Fruit fly (Drosophila melanogaster) whole organism, pupa: ENCODE data around the gene tai.
A peak's percentile ranks its signal among the peaks of the same experiment; 100 is the strongest.

Experiments
- CG10348 ChIP-seq: fragments of 200-800 bp; sonication (Bioruptor generic); IDR thresholded peaks from 2 replicates; pipeline ENCODE4 v1.3.6; 2022; ENCODE audit warnings: missing biosample characterization, missing genetic modification characterization
- CG12605 ChIP-seq: fragments of 200-800 bp; sonication (Bioruptor generic); IDR thresholded peaks from 2 replicates; pipeline ENCODE4 v1.3.6; 2022; ENCODE audit warnings: missing biosample characterization, missing genetic modification characterization
- CG13204 ChIP-seq: fragments of 200-800 bp; sonication (Bioruptor generic); optimal IDR thresholded peaks from 2 replicates; lab custom pipeline; 2018; ENCODE audit warnings: missing biosample characterization, mild to moderate bottlenecking, missing genetic modification characterization, moderate library complexity
- CG14655 ChIP-seq: fragments of 200-800 bp; sonication (Bioruptor generic); optimal IDR thresholded peaks from 3 replicates; lab custom pipeline; 2017; ENCODE audit warnings: mild to moderate bottlenecking, missing biosample characterization, missing genetic modification reagents, missing genetic modification characterization
- CG15710 ChIP-seq: fragments of 200-800 bp; sonication (Bioruptor generic); optimal IDR thresholded peaks from 2 replicates; lab custom pipeline; 2018; ENCODE audit warnings: missing biosample characterization, mild to moderate bottlenecking, missing genetic modification characterization, moderate library complexity
- CG17806 ChIP-seq: fragments of 200-800 bp; sonication (Bioruptor generic); optimal IDR thresholded peaks from 2 replicates; lab custom pipeline; 2018; ENCODE audit warnings: missing biosample characterization, mild to moderate bottlenecking, missing genetic modification characterization, moderate library complexity
- CG32121 ChIP-seq: fragments of 200-800 bp; sonication (Bioruptor generic); IDR thresholded peaks from 2 replicates; pipeline ENCODE4 v1.3.6; 2022; ENCODE audit warnings: missing biosample characterization, missing genetic modification characterization
- CG34367 ChIP-seq: fragments of 200-800 bp; sonication (Bioruptor generic); optimal IDR thresholded peaks from 2 replicates; lab custom pipeline; 2018; ENCODE audit warnings: missing biosample characterization, mild to moderate bottlenecking, missing genetic modification characterization
- CG4496 ChIP-seq: fragments of 200-800 bp; sonication (Bioruptor generic); IDR thresholded peaks from 3 replicates; pipeline ENCODE4 v1.3.6; 2022; ENCODE audit warnings: missing biosample characterization, missing genetic modification characterization
- CG8159 ChIP-seq: fragments of 200-800 bp; sonication (Bioruptor generic); optimal IDR thresholded peaks from 3 replicates; lab custom pipeline; 2018; ENCODE audit warnings: missing biosample characterization, mild to moderate bottlenecking, missing genetic modification characterization, moderate library complexity
- CG8301 ChIP-seq: fragments of 200-800 bp; sonication (Bioruptor generic); optimal IDR thresholded peaks from 2 replicates; lab custom pipeline; 2018; ENCODE audit warnings: missing biosample characterization, mild to moderate bottlenecking, missing genetic modification characterization
- CG9948 ChIP-seq: fragments of 200-800 bp; sonication (Bioruptor generic); optimal IDR thresholded peaks from 2 replicates; lab custom pipeline; 2018; ENCODE audit warnings: missing biosample characterization, mild to moderate bottlenecking, missing genetic modification characterization, moderate library complexity
- D1 ChIP-seq: fragments of 200-800 bp; sonication (Bioruptor generic); optimal IDR thresholded peaks from 2 replicates; lab custom pipeline; 2018; ENCODE audit warnings: missing biosample characterization, mild to moderate bottlenecking, missing genetic modification characterization, moderate library complexity
- EcR ChIP-seq: fragments of 200-800 bp; sonication (Bioruptor generic); optimal IDR thresholded peaks from 3 replicates; lab custom pipeline; 2019; ENCODE audit warnings: missing biosample characterization, missing genetic modification characterization, mild to moderate bottlenecking, moderate library complexity, missing genetic modification reagents
- Ets98B ChIP-seq: fragments of 200-800 bp; sonication (Bioruptor generic); IDR thresholded peaks from 2 replicates; pipeline ENCODE4 v1.3.6; 2022; ENCODE audit warnings: missing biosample characterization, missing genetic modification characterization
- Pif1A ChIP-seq: fragments of 200-800 bp; sonication (Bioruptor generic); optimal IDR thresholded peaks from 3 replicates; lab custom pipeline; 2016; ENCODE audit warnings: missing biosample characterization, missing genetic modification characterization
- Pif1B ChIP-seq: fragments of 200-800 bp; sonication (Bioruptor generic); optimal IDR thresholded peaks from 3 replicates; lab custom pipeline; 2016; ENCODE audit warnings: missing biosample characterization, missing genetic modification characterization
- Snoo ChIP-seq: fragments of 200-800 bp; sonication (Bioruptor generic); optimal IDR thresholded peaks from 3 replicates; lab custom pipeline; 2017; ENCODE audit warnings: missing biosample characterization, mild to moderate bottlenecking, missing genetic modification characterization, inconsistent platforms
- fd96Ca ChIP-seq: fragments of 200-800 bp; sonication (Bioruptor generic); IDR thresholded peaks from 3 replicates; pipeline ENCODE4 v1.3.6; 2022; ENCODE audit warnings: missing biosample characterization, missing genetic modification characterization
- gl ChIP-seq: fragments of 200-800 bp; sonication (Bioruptor generic); optimal IDR thresholded peaks from 2 replicates; lab custom pipeline; 2018; ENCODE audit warnings: missing biosample characterization, mild to moderate bottlenecking, missing genetic modification characterization
- rn ChIP-seq: fragments of 200-800 bp; sonication (Bioruptor generic); IDR thresholded peaks from 2 replicates; pipeline ENCODE4 v1.3.6; 2022; ENCODE audit warnings: missing biosample characterization, missing genetic modification characterization

Gene tai

DNA sequence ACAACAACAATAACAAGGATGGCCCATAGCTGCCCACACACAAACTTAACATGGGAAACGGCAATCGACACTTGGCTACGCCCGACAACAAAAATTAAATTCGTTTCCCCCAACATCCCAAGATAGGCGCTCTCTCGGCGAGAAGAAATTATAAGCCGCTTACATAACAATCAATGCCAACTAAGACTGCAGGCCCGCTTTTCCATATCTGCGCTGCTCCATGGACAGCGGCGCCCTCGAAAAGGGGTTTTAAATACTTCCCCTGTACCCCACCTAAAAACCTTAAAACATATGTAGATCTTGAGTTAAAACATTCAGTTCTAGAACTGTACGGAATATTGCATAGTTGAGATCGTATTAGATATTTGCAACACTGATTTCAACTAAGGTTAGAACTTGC lies 28.1 kb downstream of the tai start:
- TF ChIP-seq CG34367 (tag; lab: Kevin White, UChicago): no peak
- peak; percentile 19 for TF ChIP-seq CG14655 (GFP tag; lab: Kevin White, UChicago)

DNA sequence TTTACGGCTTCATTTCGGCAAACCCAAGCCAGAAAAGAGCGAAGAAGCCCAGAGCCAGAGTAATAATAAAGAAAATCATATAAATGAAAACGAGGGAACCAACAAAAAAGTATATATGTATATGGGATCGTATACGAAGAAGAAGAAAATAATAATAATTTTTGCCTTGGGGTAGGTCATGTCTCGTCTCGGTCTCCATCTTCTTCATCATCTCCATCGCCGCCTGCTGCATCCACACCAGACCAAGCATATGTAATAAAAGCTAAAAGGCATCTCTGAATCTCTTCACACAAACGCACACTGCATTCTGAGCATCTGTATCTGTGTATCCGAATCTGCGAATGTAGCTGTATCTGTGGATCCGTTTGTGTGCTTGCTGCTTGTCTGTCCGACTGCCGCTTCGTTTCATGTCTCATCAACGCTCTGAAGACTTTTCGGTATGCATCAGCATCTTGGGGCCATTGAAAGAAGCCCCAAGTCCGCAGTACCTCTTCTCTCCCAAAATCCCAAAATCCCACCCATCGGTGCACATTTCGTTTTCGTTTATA lies 31.8 kb downstream of the tai start:
- TF ChIP-seq CG13204 (GFP tag; lab: Kevin White, UChicago): peak; percentile 29
- 0 out of 2 replicates have a peak, but pooled peaks have one; percentile 8 for TF ChIP-seq CG32121
- no peak for TF ChIP-seq CG4496 (GFP tag; lab: Robert Waterston, UW)
- TF ChIP-seq gl: peak; percentile 13
- no peak for TF ChIP-seq D1 (tag; lab: Kevin White, UChicago)
- TF ChIP-seq EcR (GFP tag; lab: Kevin White, UChicago): peak; percentile 79
- TF ChIP-seq CG10348: no peak
- TF ChIP-seq Snoo (tag; lab: Kevin White, UChicago): peak; percentile 36
- TF ChIP-seq CG15710 (tag; lab: Kevin White, UChicago): no peak
- no peak for TF ChIP-seq CG9948 (tag; lab: Kevin White, UChicago)
- no peak for TF ChIP-seq rn (GFP tag; lab: Robert Waterston, UW)
- TF ChIP-seq CG17806 (tag; lab: Kevin White, UChicago): no peak
- no peak for TF ChIP-seq CG34367 (tag; lab: Kevin White, UChicago)

DNA sequence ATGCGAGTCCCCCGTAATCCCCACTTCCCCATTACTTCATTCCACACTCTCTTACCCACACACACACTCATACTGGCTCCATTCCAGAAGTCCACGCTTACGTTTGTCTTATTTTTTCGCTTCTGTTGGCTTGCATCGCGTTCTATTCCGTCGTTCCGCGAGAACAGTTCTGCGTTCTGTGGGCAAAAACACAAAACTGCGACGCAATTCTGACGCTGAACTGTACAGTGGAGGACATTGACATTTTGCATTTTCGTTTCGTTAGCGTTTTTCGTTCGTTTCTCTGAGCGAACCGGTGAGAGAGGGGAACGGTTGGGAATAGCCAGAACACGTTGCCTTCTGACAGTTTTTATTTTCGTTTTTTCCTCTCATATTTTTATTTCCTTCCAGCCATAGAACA lies 36.8 kb downstream of the tai start:
- TF ChIP-seq CG10348 (no peak), CG14655 (GFP tag; lab: Kevin White, UChicago) (peak; percentile 49), CG34367 (tag; lab: Kevin White, UChicago) (no peak), CG15710 (tag; lab: Kevin White, UChicago) (peak; percentile 32), CG12605 (GFP tag; lab: Robert Waterston, UW) (peak; percentile 70), fd96Ca (peak; percentile 77; the same call in 2 of the 3 replicates), EcR (GFP tag; lab: Kevin White, UChicago) (peak; percentile 99), D1 (tag; lab: Kevin White, UChicago) (no peak), gl (peak; percentile 83), CG8301 (tag; lab: Kevin White, UChicago) (peak; percentile 7), Snoo (tag; lab: Kevin White, UChicago) (no peak), Pif1A (GFP tag; lab: Kevin White, UChicago) (peak; percentile 42), CG13204 (GFP tag; lab: Kevin White, UChicago) (peak; percentile 68), CG4496 (GFP tag; lab: Robert Waterston, UW) (peak; percentile 62; the same call in 2 of the 3 replicates), CG8159 (tag; lab: Kevin White, UChicago) (peak; percentile 16), Ets98B (GFP tag; lab: Robert Waterston, UW) (peak; percentile 75; the same call in 1 of the 2 replicates), Pif1B (GFP tag; lab: Kevin White, UChicago) (peak; percentile 65), CG9948 (tag; lab: Kevin White, UChicago) (peak; percentile 10), rn (GFP tag; lab: Robert Waterston, UW) (no peak), CG32121 (peak; percentile 66), CG17806 (tag; lab: Kevin White, UChicago) (no peak)

DNA sequence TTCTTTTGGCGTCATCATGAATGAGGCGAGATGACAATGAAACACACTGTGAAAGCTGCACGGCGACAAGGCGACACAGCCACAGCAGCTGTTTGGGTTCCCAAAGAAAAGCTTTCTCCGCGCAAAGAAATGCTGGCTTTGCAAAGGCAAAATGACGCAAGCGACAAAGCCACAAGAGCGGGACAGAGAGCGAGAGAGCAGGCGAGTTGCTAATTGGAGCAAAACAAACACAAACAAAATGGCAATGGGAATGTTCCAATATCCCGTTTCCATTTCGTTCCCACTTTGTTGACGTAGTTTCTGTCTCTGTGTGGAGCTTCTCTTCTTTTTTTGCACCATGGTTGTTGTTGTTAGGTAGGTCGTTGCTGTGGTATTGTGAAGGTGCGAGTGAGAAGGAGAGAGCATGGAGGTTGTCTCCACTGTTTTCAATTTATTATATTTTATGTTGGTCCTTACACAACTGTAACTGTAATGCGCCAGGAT lies 38.6 kb downstream of the tai start:
- TF ChIP-seq CG8301 (tag; lab: Kevin White, UChicago) (peak; percentile 40), gl (peak; percentile 83), Snoo (tag; lab: Kevin White, UChicago) (peak; percentile 53), CG10348 (no peak), CG9948 (tag; lab: Kevin White, UChicago) (peak; percentile 15), CG4496 (GFP tag; lab: Robert Waterston, UW) (peak; percentile 84), CG32121 (peak; percentile 95), CG17806 (tag; lab: Kevin White, UChicago) (no peak), Pif1A (GFP tag; lab: Kevin White, UChicago) (peak; percentile 55), Pif1B (GFP tag; lab: Kevin White, UChicago) (peak; percentile 72), CG8159 (tag; lab: Kevin White, UChicago) (peak; percentile 57), fd96Ca (peak; percentile 95), CG12605 (GFP tag; lab: Robert Waterston, UW) (peak; percentile 95), Ets98B (GFP tag; lab: Robert Waterston, UW) (peak; percentile 97), rn (GFP tag; lab: Robert Waterston, UW) (no peak), CG15710 (tag; lab: Kevin White, UChicago) (peak; percentile 58), D1 (tag; lab: Kevin White, UChicago) (no peak), EcR (GFP tag; lab: Kevin White, UChicago) (peak; percentile 96), CG34367 (tag; lab: Kevin White, UChicago) (peak; percentile 46), CG14655 (GFP tag; lab: Kevin White, UChicago) (peak; percentile 57), CG13204 (GFP tag; lab: Kevin White, UChicago) (peak; percentile 79)

DNA sequence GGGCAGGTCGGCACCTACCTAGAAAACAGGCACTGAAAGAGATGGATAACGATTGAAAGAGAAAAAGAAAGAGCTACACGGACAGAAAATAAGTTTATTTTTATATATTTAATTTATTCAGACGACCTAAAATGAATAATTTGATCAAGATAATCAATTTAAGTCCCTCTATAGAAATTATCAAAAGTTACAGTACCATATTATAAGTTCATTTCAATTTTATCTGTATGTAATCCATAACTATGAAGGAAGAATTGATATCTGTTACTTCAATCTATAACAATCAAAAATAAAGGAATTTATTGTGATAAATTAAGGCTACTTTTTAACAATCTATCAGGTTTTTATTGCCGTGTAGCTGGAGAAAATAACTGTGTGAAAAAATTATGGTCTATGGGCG lies 39.8 kb downstream of the tai start:
- TF ChIP-seq CG14655 (GFP tag; lab: Kevin White, UChicago) (peak; percentile 88), CG13204 (GFP tag; lab: Kevin White, UChicago) (no peak), Pif1A (GFP tag; lab: Kevin White, UChicago) (peak; percentile 9), CG34367 (tag; lab: Kevin White, UChicago) (peak; percentile 14), Ets98B (GFP tag; lab: Robert Waterston, UW) (peak; percentile 52), CG15710 (tag; lab: Kevin White, UChicago) (peak; percentile 48), CG4496 (GFP tag; lab: Robert Waterston, UW) (peak; percentile 74), CG8301 (tag; lab: Kevin White, UChicago) (peak; percentile 88), CG10348 (no peak), rn (GFP tag; lab: Robert Waterston, UW) (peak; percentile 77), D1 (tag; lab: Kevin White, UChicago) (peak; percentile 5), CG32121 (peak; percentile 84), Snoo (tag; lab: Kevin White, UChicago) (no peak), CG9948 (tag; lab: Kevin White, UChicago) (peak; percentile 81), CG12605 (GFP tag; lab: Robert Waterston, UW) (peak; percentile 62), gl (no peak), Pif1B (GFP tag; lab: Kevin White, UChicago) (no peak), CG8159 (tag; lab: Kevin White, UChicago) (peak; percentile 73), CG17806 (tag; lab: Kevin White, UChicago) (peak; percentile 73), EcR (GFP tag; lab: Kevin White, UChicago) (no peak), fd96Ca (no peak)
- TF ChIP-seq, all 21 proteins: peak for 14
